Worm (Caenorhabditis elegans) whole organism, L4 larva: ENCODE measurements around the gene rde-4.

Experiments
- lin-39 ChIP-seq: fragments of 150-350 bp; optimal IDR thresholded peaks from 2 replicates; lab custom pipeline; 2014; ENCODE audit warnings: missing biosample characterization, missing genetic modification reagents, missing genetic modification characterization
- mdl-1 ChIP-seq, 2 experiments: fragments of 150-350 bp in 1 of 2; sonication (generic microtip) in 1 of 2; optimal IDR thresholded peaks; 2 replicates each; lab custom pipeline; 2014 to 2017; ENCODE audit warnings: missing biosample characterization in 2 of 2, missing genetic modification characterization in 2 of 2
- pqm-1 ChIP-seq: sonication (generic microtip); optimal IDR thresholded peaks from 2 replicates; lab custom pipeline; 2017; ENCODE audit warnings: missing biosample characterization, missing genetic modification characterization

- TF ChIP-seq pqm-1 (tag; lab: Kevin White, UChicago) (no peak), mdl-1 (tag; optimal IDR thresholded peaks at IDR 0.05; lab: Kevin White, UChicago) (no peak), lin-39 (tag; lab: Kevin White, UChicago) (no peak)
These were observed 3.9 kb downstream of the rde-4 start for ce11 chrIII:10214540-10214979.
